Fruit fly (Drosophila melanogaster): ENCODE results near the gene Reg-2.

Gene Reg-2

dm6 chr3L:615425-616046 lies 9.2 kb upstream of the Reg-2 start:
- no peak for TF ChIP-seq tj (GFP tag; optimal IDR thresholded peaks at IDR 0.05)
- TF ChIP-seq CG1620 (GFP tag; optimal IDR thresholded peaks at IDR 0.05) = no peak
- no peak for TF ChIP-seq Clk (GFP tag; optimal IDR thresholded peaks at IDR 0.05)
- TF ChIP-seq kay (GFP tag; ENCODE audit: borderline replicate concordance) = peak; percentile 16

- TF ChIP-seq CG1620 (GFP tag; optimal IDR thresholded peaks at IDR 0.05) (no peak), bab1 (GFP tag; optimal IDR thresholded peaks at IDR 0.05) (no peak), cnc (optimal IDR thresholded peaks at IDR 0.05) (no peak), tj (GFP tag; optimal IDR thresholded peaks at IDR 0.05) (no peak), cic (GFP tag; optimal IDR thresholded peaks at IDR 0.05) (no peak), pad (GFP tag; optimal IDR thresholded peaks at IDR 0.05) (no peak), Mnt (GFP tag; optimal IDR thresholded peaks at IDR 0.05) (no peak)
Observed at dm6 chr3L:614751-615424, 8.5 kb upstream of the Reg-2 start.

dm6 chr3L:613578-614300 lies 7.4 kb upstream of the Reg-2 start:
- TF ChIP-seq Hr96 (GFP tag; optimal IDR thresholded peaks at IDR 0.05) (no peak), ovo (GFP tag; optimal IDR thresholded peaks at IDR 0.05) (no peak), Mnt (GFP tag; optimal IDR thresholded peaks at IDR 0.05) (no peak), CG33017 (tag; optimal IDR thresholded peaks at IDR 0.05) (no peak), Crg-1 (GFP tag; optimal IDR thresholded peaks at IDR 0.05) (no peak), CG7045 (GFP tag; optimal IDR thresholded peaks at IDR 0.05) (no peak), CG12768 (GFP tag; optimal IDR thresholded peaks at IDR 0.05) (no peak), Clk (GFP tag; optimal IDR thresholded peaks at IDR 0.05) (no peak), CG5204 (GFP tag; optimal IDR thresholded peaks at IDR 0.05) (no peak), bab1 (GFP tag; optimal IDR thresholded peaks at IDR 0.05) (no peak), cnc (optimal IDR thresholded peaks at IDR 0.05) (no peak)

dm6 chr3L:611639-612611 lies 5.6 kb upstream of the Reg-2 start:
- TF ChIP-seq Clk (GFP tag; optimal IDR thresholded peaks at IDR 0.05) (no peak), bab1 (GFP tag; optimal IDR thresholded peaks at IDR 0.05) (peak; percentile 2), toe (GFP tag; optimal IDR thresholded peaks at IDR 0.05) (no peak), pad (GFP tag; optimal IDR thresholded peaks at IDR 0.05) (no peak), CG7045 (GFP tag; optimal IDR thresholded peaks at IDR 0.05) (no peak), ovo (GFP tag; optimal IDR thresholded peaks at IDR 0.05) (no peak)

dm6 chr3L:610765-611164 lies 4.4 kb upstream of the Reg-2 start:
- no peak for TF ChIP-seq CG5204 (GFP tag; optimal IDR thresholded peaks at IDR 0.05)
- no peak for TF ChIP-seq cnc (optimal IDR thresholded peaks at IDR 0.05)
- no peak for TF ChIP-seq cic (GFP tag; optimal IDR thresholded peaks at IDR 0.05)
- no peak for TF ChIP-seq toe (GFP tag; optimal IDR thresholded peaks at IDR 0.05)
- no peak for TF ChIP-seq Crg-1 (GFP tag; optimal IDR thresholded peaks at IDR 0.05)
- TF ChIP-seq CG7101 (tag; optimal IDR thresholded peaks at IDR 0.05) = no peak
- no peak for TF ChIP-seq Clk (GFP tag; optimal IDR thresholded peaks at IDR 0.05)
- TF ChIP-seq tj (GFP tag; optimal IDR thresholded peaks at IDR 0.05) = no peak
- no peak for TF ChIP-seq CG12768 (GFP tag; optimal IDR thresholded peaks at IDR 0.05)

- peak; percentile 19 for TF ChIP-seq tj (GFP tag; optimal IDR thresholded peaks at IDR 0.05)
- no peak for TF ChIP-seq cnc (optimal IDR thresholded peaks at IDR 0.05)
Observed at dm6 chr3L:609163-609562, 2.8 kb upstream of the Reg-2 start.

- TF ChIP-seq Crg-1 (GFP tag; optimal IDR thresholded peaks at IDR 0.05) = no peak
- TF ChIP-seq Mnt (GFP tag; optimal IDR thresholded peaks at IDR 0.05) = no peak
- TF ChIP-seq CG14711 (tag; optimal IDR thresholded peaks at IDR 0.05) = no peak
- no peak for TF ChIP-seq pad (GFP tag; optimal IDR thresholded peaks at IDR 0.05)
Observed at dm6 chr3L:608362-608761, 2.0 kb upstream of the Reg-2 start.
